Worm (Caenorhabditis elegans) whole organism, early embryonic: ENCODE results near the gene nlp-29.

Experiments used
- B0310.2 ChIP-seq: sonication (generic microtip); optimal IDR thresholded peaks from 2 replicates; lab custom pipeline; 2016; ENCODE audit warnings: mild to moderate bottlenecking, missing genetic modification characterization, missing compliant biosample characterization
- aly-1 ChIP-seq: sonication (generic microtip); optimal IDR thresholded peaks from 2 replicates; lab custom pipeline; 2016; ENCODE audit warnings: missing genetic modification characterization, missing compliant biosample characterization
- ama-1 ChIP-seq: fragments of 150-350 bp; optimal IDR thresholded peaks from 2 replicates; lab custom pipeline; 2014
- ceh-13 ChIP-seq: fragments of 200-800 bp; sonication (Bioruptor generic); optimal IDR thresholded peaks from 2 replicates; lab custom pipeline; 2018; ENCODE audit warnings: mild to moderate bottlenecking, missing genetic modification characterization, missing compliant biosample characterization
- ets-7 ChIP-seq: sonication (generic microtip); optimal IDR thresholded peaks from 2 replicates; lab custom pipeline; 2016; ENCODE audit warnings: missing genotype, missing genetic modification characterization, missing compliant biosample characterization
- flt-1 ChIP-seq: fragments of 200-800 bp; sonication (Bioruptor generic); IDR thresholded peaks from 2 replicates; pipeline ENCODE4 v1.3.6; 2022; ENCODE audit warnings: missing genetic modification characterization, missing compliant biosample characterization
- pes-1 ChIP-seq: fragments of 200-800 bp; sonication (Bioruptor generic); IDR thresholded peaks from 2 replicates; pipeline ENCODE4 v1.3.6; 2022; ENCODE audit warnings: missing genetic modification reagents, missing genetic modification characterization, missing compliant biosample characterization
- scrt-1 ChIP-seq: fragments of 200-800 bp; sonication (Bioruptor generic); IDR thresholded peaks from 2 replicates; pipeline ENCODE4 v1.3.6; 2022; ENCODE audit warnings: missing genetic modification characterization, missing compliant biosample characterization
- sea-1 ChIP-seq: fragments of 200-800 bp; sonication (Bioruptor generic); conservative IDR thresholded peaks from 2 replicates; pipeline ENCODE4 v1.3.6; 2022; ENCODE audit warnings: missing genetic modification characterization, missing compliant biosample characterization
- tbx-11 ChIP-seq: fragments of 200-800 bp; sonication (Bioruptor generic); IDR thresholded peaks from 2 replicates; pipeline ENCODE4 v1.3.6; 2022; ENCODE audit warnings: missing genetic modification characterization, missing compliant biosample characterization
- tbx-37 ChIP-seq: fragments of 200-800 bp; sonication (Bioruptor generic); conservative IDR thresholded peaks from 2 replicates; pipeline ENCODE4 v1.3.6; 2022; ENCODE audit warnings: missing genetic modification reagents, missing genetic modification characterization, missing compliant biosample characterization
- tra-4 ChIP-seq: sonication (generic microtip); optimal IDR thresholded peaks from 2 replicates; lab custom pipeline; 2017; ENCODE audit warnings: missing genetic modification characterization, missing compliant biosample characterization

ce11 chrV:4010170-4010569, 25.9 kb downstream of the nlp-29 start, which contains the start of gene srh-4:
- TF ChIP-seq aly-1 (tag; lab: Kevin White, UChicago) (no peak), flt-1 (no peak), tra-4 (tag; lab: Kevin White, UChicago) (no peak), tbx-37 (GFP tag; lab: Robert Waterston, UW) (no peak), ceh-13 (GFP tag; lab: Kevin White, UChicago) (no peak), sea-1 (GFP tag; lab: Robert Waterston, UW) (no peak), ets-7 (no peak), scrt-1 (GFP tag; lab: Robert Waterston, UW) (no peak), pes-1 (GFP tag; lab: Robert Waterston, UW) (no peak), ama-1 (lab: Kevin White, UChicago) (no peak), B0310.2 (tag; lab: Kevin White, UChicago) (no peak), tbx-11 (GFP tag; lab: Robert Waterston, UW) (no peak)
